Worm (Caenorhabditis elegans): ENCODE data around the gene abu-10.

DNA sequence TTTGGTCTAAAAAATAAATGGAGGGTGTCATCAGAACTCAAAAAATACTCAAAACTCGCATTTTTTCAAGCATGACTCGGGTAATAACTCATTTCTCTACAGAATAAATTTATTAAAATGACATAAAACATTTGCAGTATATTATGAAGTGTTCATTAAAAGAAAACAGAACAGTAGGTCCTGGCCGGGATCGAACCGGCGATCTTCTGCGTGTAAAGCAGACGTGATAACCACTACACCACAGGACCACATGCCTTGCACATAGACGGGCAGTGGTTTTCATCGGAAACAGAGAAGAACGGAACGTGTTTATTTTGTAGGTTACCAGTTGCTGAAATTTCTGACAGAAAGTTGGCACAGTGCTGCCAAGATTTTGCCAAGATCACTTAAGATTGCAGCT is 4.6 kb upstream of the abu-10 start:
- TF ChIP-seq pag-3 (tag; optimal IDR thresholded peaks at IDR 0.05; ENCODE audit: borderline replicate concordance, insufficient read depth) (no peak), nhr-77 (tag; optimal IDR thresholded peaks at IDR 0.05) (no peak), irx-1 (tag; optimal IDR thresholded peaks at IDR 0.05) (no peak), ceh-63 (GFP tag; optimal IDR thresholded peaks at IDR 0.05) (no peak), blmp-1 (tag; optimal IDR thresholded peaks at IDR 0.05) (no peak), unc-130 (tag; optimal IDR thresholded peaks at IDR 0.05) (no peak), nhr-12 (tag; optimal IDR thresholded peaks at IDR 0.05) (no peak), lsy-2 (tag; optimal IDR thresholded peaks at IDR 0.05) (no peak), unc-98 (GFP tag; IDR thresholded peaks at IDR 0.05) (no peak), jun-1 (tag; optimal IDR thresholded peaks at IDR 0.05) (no peak), nhr-237 (tag; optimal IDR thresholded peaks at IDR 0.05) (no peak)
